Fruit fly (Drosophila melanogaster) whole organism, embryonic: ENCODE measurements around the gene CG43245.

Source experiments
- Aef1 ChIP-seq: fragments of 200-800 bp; sonication (Bioruptor generic); IDR thresholded peaks from 3 replicates; pipeline ENCODE4 v1.3.6; 2022; ENCODE audit warnings: missing biosample characterization, missing genetic modification characterization
- CG10147 ChIP-seq: fragments of 200-800 bp; sonication (Bioruptor generic); optimal IDR thresholded peaks from 2 replicates; lab custom pipeline; 2019; ENCODE audit warnings: missing biosample characterization, mild to moderate bottlenecking, missing genetic modification characterization, moderate library complexity
- CG10274 ChIP-seq: fragments of 200-800 bp; sonication (Bioruptor generic); optimal IDR thresholded peaks from 3 replicates; lab custom pipeline; 2017; ENCODE audit warnings: missing biosample characterization, mild to moderate bottlenecking, missing genetic modification characterization
- CG11398 ChIP-seq: fragments of 200-800 bp; sonication (Bioruptor generic); optimal IDR thresholded peaks from 2 replicates; lab custom pipeline; 2016; ENCODE audit warnings: missing biosample characterization, missing genetic modification characterization
- CG11504 ChIP-seq: fragments of 200-800 bp; sonication (Bioruptor generic); optimal IDR thresholded peaks from 3 replicates; lab custom pipeline; 2019; ENCODE audit warnings: missing biosample characterization, mild to moderate bottlenecking, missing genetic modification characterization, moderate library complexity
- CG13287 ChIP-seq: fragments of 200-800 bp; sonication (Bioruptor generic); IDR thresholded peaks from 2 replicates; pipeline ENCODE4 v1.3.6; 2022; ENCODE audit warnings: missing biosample characterization, missing genetic modification characterization; ENCODE audit not compliant: partially characterized antibody
- CG17568 ChIP-seq: fragments of 200-800 bp; sonication (Bioruptor generic); optimal IDR thresholded peaks from 2 replicates; lab custom pipeline; 2018; ENCODE audit warnings: missing biosample characterization, mild to moderate bottlenecking, missing genetic modification characterization, moderate library complexity
- CG17612 ChIP-seq: fragments of 200-800 bp; sonication (Bioruptor generic); IDR thresholded peaks from 2 replicates; pipeline ENCODE4 v1.3.6; 2022; ENCODE audit warnings: missing biosample characterization, missing genetic modification characterization
- CG17829 ChIP-seq: fragments of 200-800 bp; optimal IDR thresholded peaks from 2 replicates; lab custom pipeline; 2019; ENCODE audit warnings: missing biosample characterization, mild to moderate bottlenecking, missing genetic modification characterization, moderate library complexity
- CG1832 ChIP-seq: fragments of 200-800 bp; sonication (Bioruptor generic); optimal IDR thresholded peaks from 2 replicates; lab custom pipeline; 2017; ENCODE audit warnings: missing biosample characterization, mild to moderate bottlenecking, missing genetic modification characterization, inconsistent platforms
- CG2712 ChIP-seq: fragments of 200-800 bp; optimal IDR thresholded peaks from 3 replicates; lab custom pipeline; 2019; ENCODE audit warnings: missing biosample characterization, mild to moderate bottlenecking, missing genetic modification characterization, moderate library complexity
- CG2875 ChIP-seq: fragments of 200-800 bp; sonication (Bioruptor generic); optimal IDR thresholded peaks from 2 replicates; lab custom pipeline; 2017; ENCODE audit warnings: missing biosample characterization, mild to moderate bottlenecking, missing genetic modification characterization, missing genetic modification reagents
- CG31224 ChIP-seq: fragments of 200-800 bp; sonication (Bioruptor generic); IDR thresholded peaks from 2 replicates; pipeline ENCODE4 v1.3.6; 2022; ENCODE audit warnings: missing biosample characterization, missing genetic modification characterization
- CG3407 ChIP-seq: fragments of 200-800 bp; sonication (Bioruptor generic); optimal IDR thresholded peaks from 2 replicates; lab custom pipeline; 2018; ENCODE audit warnings: missing biosample characterization, mild to moderate bottlenecking, missing genetic modification characterization
- CG3847 ChIP-seq: fragments of 200-800 bp; sonication (Bioruptor generic); IDR thresholded peaks from 2 replicates; pipeline ENCODE4 v1.3.6; 2022; ENCODE audit warnings: missing biosample characterization, missing genetic modification characterization
- CG42726 ChIP-seq: fragments of 200-800 bp; sonication (Bioruptor generic); IDR thresholded peaks from 2 replicates; pipeline ENCODE4 v1.3.6; 2022; ENCODE audit warnings: missing biosample characterization, missing genetic modification characterization; ENCODE audit not compliant: partially characterized antibody
- CG4282 ChIP-seq: fragments of 200-800 bp; sonication (Bioruptor generic); optimal IDR thresholded peaks from 2 replicates; lab custom pipeline; 2016; ENCODE audit warnings: missing biosample characterization, missing genetic modification characterization
- CG4404 ChIP-seq: fragments of 200-800 bp; sonication (Bioruptor generic); IDR thresholded peaks from 2 replicates; pipeline ENCODE4 v1.3.6; 2022; ENCODE audit warnings: missing biosample characterization, missing genetic modification characterization
- CG7839 ChIP-seq: fragments of 200-800 bp; sonication (Bioruptor generic); optimal IDR thresholded peaks from 3 replicates; lab custom pipeline; 2018; ENCODE audit warnings: missing biosample characterization, mild to moderate bottlenecking, missing genetic modification characterization, moderate library complexity
- CG8388 ChIP-seq: fragments of 200-800 bp; sonication (Bioruptor generic); optimal IDR thresholded peaks from 2 replicates; lab custom pipeline; 2019; ENCODE audit warnings: missing biosample characterization, mild to moderate bottlenecking, missing genetic modification characterization, moderate library complexity
- CG9215 ChIP-seq: fragments of 200-800 bp; sonication (Bioruptor generic); IDR thresholded peaks from 2 replicates; pipeline ENCODE4 v1.3.6; 2022; ENCODE audit warnings: missing biosample characterization, missing genetic modification characterization
- CTCF ChIP-seq: fragments of 200-800 bp; sonication (Bioruptor generic); optimal IDR thresholded peaks from 2 replicates; lab custom pipeline; 2017; ENCODE audit warnings: missing biosample characterization, mild to moderate bottlenecking, missing genetic modification characterization, moderate library complexity
- Dfd ChIP-seq, 2 experiments: fragments of >200 bp; optimal IDR thresholded peaks; 2 replicates each; lab custom pipeline; 2017; ENCODE audit warnings: missing biosample characterization in 2 of 2, missing genetic modification characterization in 2 of 2
- Drgx ChIP-seq: fragments of 200-800 bp; sonication (Bioruptor generic); IDR thresholded peaks from 2 replicates; pipeline ENCODE4 v1.3.6; 2022; ENCODE audit warnings: missing biosample characterization, missing genetic modification characterization
- Elba2 ChIP-seq: fragments of 200-800 bp; sonication (Bioruptor generic); optimal IDR thresholded peaks from 3 replicates; lab custom pipeline; 2016; ENCODE audit warnings: missing biosample characterization, missing genetic modification characterization
- HHEX ChIP-seq: fragments of 200-800 bp; sonication (Bioruptor generic); optimal IDR thresholded peaks from 3 replicates; lab custom pipeline; 2017; ENCODE audit warnings: missing biosample characterization, mild to moderate bottlenecking, missing genetic modification characterization, missing genetic modification reagents
- Hr39 ChIP-seq: fragments of >200 bp; optimal IDR thresholded peaks from 2 replicates; lab custom pipeline; 2017
- Lim3 ChIP-seq: fragments of 200-800 bp; sonication (Bioruptor generic); IDR thresholded peaks from 2 replicates; pipeline ENCODE4 v1.3.6; 2022; ENCODE audit warnings: missing biosample characterization, missing genetic modification characterization
- Lpt ChIP-seq: fragments of >200 bp; optimal IDR thresholded peaks from 2 replicates; lab custom pipeline; 2018; ENCODE audit warnings: missing biosample characterization, missing genetic modification characterization
- Sox102F ChIP-seq: fragments of 200-800 bp; sonication (Bioruptor generic); optimal IDR thresholded peaks from 2 replicates; lab custom pipeline; 2018; ENCODE audit warnings: missing biosample characterization, mild to moderate bottlenecking, missing genetic modification characterization, moderate library complexity
- YL-1 ChIP-seq: fragments of 200-800 bp; sonication (Bioruptor generic); optimal IDR thresholded peaks from 3 replicates; lab custom pipeline; 2017; ENCODE audit warnings: missing biosample characterization, mild to moderate bottlenecking, missing genetic modification characterization
- bab2 ChIP-seq: fragments of 200-800 bp; sonication (Bioruptor generic); optimal IDR thresholded peaks from 2 replicates; lab custom pipeline; 2016; ENCODE audit warnings: missing biosample characterization, missing genetic modification characterization
- cg ChIP-seq: fragments of 200-800 bp; sonication (Bioruptor generic); optimal IDR thresholded peaks from 3 replicates; lab custom pipeline; 2019; ENCODE audit warnings: missing biosample characterization, mild to moderate bottlenecking, missing genetic modification characterization, moderate library complexity
- chn ChIP-seq: fragments of 200-800 bp; sonication (Bioruptor generic); optimal IDR thresholded peaks from 2 replicates; lab custom pipeline; 2016; ENCODE audit warnings: missing biosample characterization, missing genetic modification characterization
- ci ChIP-seq: fragments of 200-800 bp; sonication (Bioruptor generic); IDR thresholded peaks from 3 replicates; pipeline ENCODE4 v1.3.6; 2022; ENCODE audit warnings: missing biosample characterization, missing genetic modification characterization
- danr ChIP-seq: fragments of 200-800 bp; sonication (Bioruptor generic); IDR thresholded peaks from 2 replicates; pipeline ENCODE4 v1.3.6; 2022; ENCODE audit warnings: missing biosample characterization, missing genetic modification characterization
- emc ChIP-seq: fragments of 200-800 bp; sonication (Bioruptor generic); optimal IDR thresholded peaks from 2 replicates; lab custom pipeline; 2016; ENCODE audit warnings: missing biosample characterization, missing genetic modification characterization
- ems ChIP-seq: fragments of 200-800 bp; sonication (Bioruptor generic); optimal IDR thresholded peaks from 3 replicates; lab custom pipeline; 2016; ENCODE audit warnings: missing biosample characterization, missing genetic modification characterization
- gcm ChIP-seq: fragments of 200-800 bp; sonication (Bioruptor generic); optimal IDR thresholded peaks from 2 replicates; lab custom pipeline; 2019; ENCODE audit warnings: missing biosample characterization, mild to moderate bottlenecking, missing genetic modification characterization, moderate library complexity
- grn ChIP-seq: fragments of 200-800 bp; sonication (Bioruptor generic); optimal IDR thresholded peaks from 3 replicates; lab custom pipeline; 2017; ENCODE audit warnings: missing biosample characterization, missing genetic modification characterization
- gro ChIP-seq: fragments of 200-800 bp; sonication (Bioruptor generic); optimal IDR thresholded peaks from 2 replicates; lab custom pipeline; 2016; ENCODE audit warnings: missing biosample characterization, missing genetic modification characterization
- her ChIP-seq: fragments of 200-800 bp; sonication (Bioruptor generic); optimal IDR thresholded peaks from 2 replicates; lab custom pipeline; 2016; ENCODE audit warnings: missing biosample characterization, missing genetic modification characterization
- hkb ChIP-seq, 2 experiments: fragments of 200-800 bp in 1 of 2; fragments of >200 bp in 1 of 2; sonication (Bioruptor generic) in 1 of 2; IDR thresholded peaks in 1 of 2; optimal IDR thresholded peaks in 1 of 2; 2 replicates each; pipeline versions ENCODE4 v1.3.6 to Lab custom; 2017 to 2022; ENCODE audit warnings: missing biosample characterization in 1 of 2, missing genetic modification characterization in 1 of 2
- insv ChIP-seq, 2 experiments: fragments of 200-800 bp; sonication (Bioruptor generic); optimal IDR thresholded peaks; 3 replicates each; lab custom pipeline; 2016 to 2018; ENCODE audit warnings: missing biosample characterization in 2 of 2, missing genetic modification characterization in 2 of 2
- lmd ChIP-seq: fragments of 200-800 bp; sonication (Bioruptor generic); IDR thresholded peaks from 2 replicates; pipeline ENCODE4 v1.3.6; 2022; ENCODE audit warnings: missing biosample characterization, missing genetic modification characterization
- luna ChIP-seq: fragments of 200-800 bp; sonication (Bioruptor generic); optimal IDR thresholded peaks from 2 replicates; lab custom pipeline; 2016; ENCODE audit warnings: missing biosample characterization, missing genetic modification characterization
- pan ChIP-seq, 4 experiments: fragments of >200 bp in 3 of 4; fragments of 200-800 bp in 1 of 4; sonication (Bioruptor generic) in 1 of 4; optimal IDR thresholded peaks in 3 of 4; IDR thresholded peaks in 1 of 4; 2 replicates each; pipeline versions ENCODE4 v1.3.6 to Lab custom; 2017 to 2022; ENCODE audit warnings: missing biosample characterization in 2 of 4, missing genetic modification characterization in 2 of 4, mixed read lengths in 1 of 4
- slou ChIP-seq: fragments of 200-800 bp; sonication (Bioruptor generic); optimal IDR thresholded peaks from 3 replicates; lab custom pipeline; 2016; ENCODE audit warnings: missing biosample characterization, missing genetic modification characterization
- unpg ChIP-seq: fragments of 200-800 bp; sonication (Bioruptor generic); optimal IDR thresholded peaks from 3 replicates; lab custom pipeline; 2018; ENCODE audit warnings: missing biosample characterization, mild to moderate bottlenecking, missing genetic modification characterization, moderate library complexity

The CG43245 gene

dm6 chr3L:10759793-10760651 lies 11.7 kb upstream of the CG43245 start (continued):
- TF ChIP-seq unpg (GFP tag; lab: Kevin White, UChicago) (peak; percentile 69), CG3407 (peak; percentile 51), YL-1 (GFP tag; lab: Kevin White, UChicago) (no peak), grn (GFP tag; lab: Kevin White, UChicago) (no peak), hkb (optimal IDR thresholded peaks at IDR 0.05; lab: Kevin White, UChicago) (no peak), hkb (GFP tag; IDR thresholded peaks at IDR 0.05; lab: Robert Waterston, UW) (no peak), gro (GFP tag; lab: Kevin White, UChicago) (no peak), Lpt (GFP tag; lab: Kevin White, UChicago) (no peak), CG17568 (GFP tag; lab: Kevin White, UChicago) (no peak), CG11504 (tag; lab: Kevin White, UChicago) (peak; percentile 88), CG17829 (peak; percentile 54), lmd (GFP tag; lab: Robert Waterston, UW) (peak; percentile 64; the same call in 1 of the 2 replicates), pan (optimal IDR thresholded peaks at IDR 0.05; lab: Kevin White, UChicago) (no peak), pan (GFP tag; optimal IDR thresholded peaks at IDR 0.05 in 1 of 2, IDR thresholded peaks at IDR 0.05 in 1 of 2) (peak in 1 of 2 experiments; percentile 41), ci (no peak), CG11398 (GFP tag; lab: Kevin White, UChicago) (no peak), Hr39 (lab: Kevin White, UChicago) (no peak), Drgx (no peak), ems (GFP tag; lab: Kevin White, UChicago) (peak; percentile 27), CG31224 (GFP tag; lab: Robert Waterston, UW) (no peak), CG7839 (tag; lab: Kevin White, UChicago) (peak; percentile 80), CG10147 (GFP tag; lab: Kevin White, UChicago) (peak; percentile 18), CG3847 (GFP tag; lab: Robert Waterston, UW) (no peak), CG2875 (GFP tag; lab: Kevin White, UChicago) (peak; percentile 74), Sox102F (GFP tag; lab: Kevin White, UChicago) (peak; percentile 86), Elba2 (GFP tag; lab: Kevin White, UChicago) (no peak), cg (GFP tag; lab: Kevin White, UChicago) (no peak), CG2712 (tag; lab: Kevin White, UChicago) (peak; percentile 82), CG42726 (GFP tag; lab: Robert Waterston, UW) (no peak), her (GFP tag; lab: Kevin White, UChicago) (no peak), danr (GFP tag; lab: Robert Waterston, UW) (no peak), chn (GFP tag; lab: Kevin White, UChicago) (peak; percentile 22), Dfd (GFP tag; optimal IDR thresholded peaks at IDR 0.05; lab: Kevin White, UChicago) (no peak), Aef1 (GFP tag; lab: Robert Waterston, UW) (peak; percentile 23; the same call in 1 of the 3 replicates), CTCF (GFP tag; lab: Kevin White, UChicago) (peak; percentile 1), CG10274 (GFP tag; lab: Kevin White, UChicago) (peak; percentile 4), CG1832 (no peak), CG17612 (no peak), CG4282 (GFP tag; lab: Kevin White, UChicago) (no peak), HHEX (peak; percentile 38), luna (no peak), emc (GFP tag; lab: Kevin White, UChicago) (no peak), bab2 (GFP tag; lab: Kevin White, UChicago) (peak; percentile 59), slou (GFP tag; lab: Kevin White, UChicago) (no peak), CG8388 (GFP tag; lab: Kevin White, UChicago) (peak; percentile 80), CG4404 (GFP tag; lab: Robert Waterston, UW) (no peak), Lim3 (no peak), insv (GFP tag; optimal IDR thresholded peaks at IDR 0.05; lab: Kevin White, UChicago) (no peak), gcm (GFP tag; lab: Kevin White, UChicago) (peak; percentile 14), CG9215 (GFP tag; lab: Robert Waterston, UW) (no peak), CG13287 (GFP tag; lab: Robert Waterston, UW) (no peak)
